Worm (Caenorhabditis elegans) whole organism, young adult: ENCODE data around the gene Y47D3A.21.

Source experiments
- K12H6.12 ChIP-seq: fragments of 200-800 bp; sonication (Bioruptor generic); optimal IDR thresholded peaks from 2 replicates; lab custom pipeline; 2018; ENCODE audit warnings: mild to moderate bottlenecking, missing genetic modification characterization, missing compliant biosample characterization
- ccch-3 ChIP-seq: fragments of 200-800 bp; sonication (Bioruptor generic); optimal IDR thresholded peaks from 2 replicates; lab custom pipeline; 2018; ENCODE audit warnings: mild to moderate bottlenecking, missing genetic modification characterization, missing compliant biosample characterization
- die-1 ChIP-seq: sonication (generic microtip); optimal IDR thresholded peaks from 2 replicates; lab custom pipeline; 2016; ENCODE audit warnings: missing genotype, mild to moderate bottlenecking, missing genetic modification characterization, missing compliant biosample characterization
- dpl-1 ChIP-seq: fragments of 150-350 bp; optimal IDR thresholded peaks from 2 replicates; lab custom pipeline; 2014; ENCODE audit warnings: missing biosample characterization, missing genetic modification reagents, missing genetic modification characterization
- efl-1 ChIP-seq: fragments of 150-350 bp; optimal IDR thresholded peaks from 2 replicates; lab custom pipeline; 2014; ENCODE audit warnings: missing biosample characterization, missing genetic modification reagents, missing genetic modification characterization
- ets-4 ChIP-seq: fragments of 200-800 bp; sonication (Bioruptor generic); optimal IDR thresholded peaks from 2 replicates; lab custom pipeline; 2018; ENCODE audit warnings: mild to moderate bottlenecking, missing genetic modification characterization, missing compliant biosample characterization
- lin-54 ChIP-seq: fragments of 200-800 bp; sonication (Bioruptor generic); optimal IDR thresholded peaks from 2 replicates; lab custom pipeline; 2018; ENCODE audit warnings: mild to moderate bottlenecking, missing genetic modification characterization, missing compliant biosample characterization
- lir-1 ChIP-seq: fragments of 200-800 bp; sonication (Bioruptor generic); conservative IDR thresholded peaks from 2 replicates; pipeline ENCODE4 v1.3.6; 2022; ENCODE audit warnings: missing genetic modification reagents, missing genetic modification characterization, missing compliant biosample characterization
- nfya-2 ChIP-seq: fragments of 200-800 bp; sonication (Bioruptor generic); IDR thresholded peaks from 2 replicates; pipeline ENCODE4 v1.3.6; 2022; ENCODE audit warnings: missing genetic modification reagents, missing genetic modification characterization, missing compliant biosample characterization
- pha-4 ChIP-seq: fragments of 150-350 bp; sonication (generic microtip); optimal IDR thresholded peaks from 2 replicates; lab custom pipeline; 2014; ENCODE audit warnings: missing biosample characterization, missing genetic modification reagents, missing genetic modification characterization
- rpc-1 ChIP-seq, 2 experiments: fragments of 150-350 bp in 1 of 2; sonication (generic microtip) in 1 of 2; optimal IDR thresholded peaks; 2 replicates each; lab custom pipeline; 2014 to 2018; ENCODE audit warnings: missing biosample characterization in 1 of 2, missing genetic modification characterization in 1 of 2, missing genetic modification reagents in 1 of 2, missing genotype in 1 of 2
- snpc-3.4 ChIP-seq: sonication (generic microtip); optimal IDR thresholded peaks from 2 replicates; lab custom pipeline; 2017; ENCODE audit warnings: missing genetic modification characterization, mild to moderate bottlenecking, missing compliant biosample characterization, antibody characterized with exemption, moderate library complexity, missing genotype, missing genetic modification reagents
- ztf-18 ChIP-seq: sonication (generic microtip); optimal IDR thresholded peaks from 2 replicates; lab custom pipeline; 2016; ENCODE audit warnings: missing genotype, mild to moderate bottlenecking, missing genetic modification characterization, missing compliant biosample characterization
- ztf-6 ChIP-seq: fragments of 200-800 bp; sonication (Bioruptor generic); IDR thresholded peaks from 2 replicates; pipeline ENCODE4 v1.3.6; 2022; ENCODE audit warnings: missing genetic modification reagents, missing genetic modification characterization, missing compliant biosample characterization

DNA sequence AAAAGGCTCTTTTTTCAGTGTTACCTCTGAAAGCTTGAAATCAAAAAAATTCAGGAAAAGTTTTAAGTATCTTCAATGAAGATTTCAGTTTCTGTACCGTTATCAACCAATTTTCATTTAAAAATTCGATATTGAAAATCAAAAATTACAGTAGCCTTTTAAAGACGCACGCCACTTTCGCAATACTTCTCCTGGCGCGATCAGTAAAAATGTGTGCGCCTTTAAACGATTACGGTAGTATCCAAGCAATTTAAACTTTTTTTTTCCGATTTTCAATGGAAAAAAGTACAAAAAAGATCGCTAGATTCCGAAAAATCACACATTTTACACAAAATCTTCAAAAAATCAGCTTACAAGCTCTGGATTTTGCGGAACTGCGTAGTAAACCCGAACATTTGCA is 11.2 kb upstream of the Y47D3A.21 start:
- TF ChIP-seq nfya-2 (GFP tag; lab: Robert Waterston, UW) (no peak), efl-1 (GFP tag; lab: Kevin White, UChicago) (peak; percentile 70), ztf-6 (no peak), lir-1 (no peak; the same call in 1 of the 2 replicates), K12H6.12 (no peak), rpc-1 (optimal IDR thresholded peaks at IDR 0.05; lab: Kevin White, UChicago) (no peak), rpc-1 (tag; optimal IDR thresholded peaks at IDR 0.05; lab: Kevin White, UChicago) (no peak), snpc-3.4 (tag; lab: Kevin White, UChicago) (peak; percentile 62), lin-54 (GFP tag; lab: Kevin White, UChicago) (peak; percentile 74), die-1 (tag; lab: Kevin White, UChicago) (no peak), dpl-1 (GFP tag; lab: Kevin White, UChicago) (peak; percentile 25), ccch-3 (no peak), ztf-18 (no peak), ets-4 (GFP tag; lab: Kevin White, UChicago) (no peak), pha-4 (tag; lab: Kevin White, UChicago) (no peak)
